Fruit fly (Drosophila melanogaster): ENCODE results near the gene SPH93.
A peak's percentile ranks its signal among the peaks of the same experiment; 100 is the strongest.

The SPH93 gene

dm6 chr2L:17472582-17473524 lies 17.1 kb upstream of the SPH93 start, which contains the start of gene BicD:
BicD (minus strand) TSS chr2L:17473215.
- TF ChIP-seq Crg-1 (GFP tag; optimal IDR thresholded peaks at IDR 0.05) (no peak), ovo (GFP tag; optimal IDR thresholded peaks at IDR 0.05) (peak; percentile 40), CG14711 (tag; optimal IDR thresholded peaks at IDR 0.05) (peak; percentile 6), CG12768 (GFP tag; optimal IDR thresholded peaks at IDR 0.05) (peak; percentile 54), CG7045 (GFP tag; optimal IDR thresholded peaks at IDR 0.05) (peak; percentile 4), tj (GFP tag; optimal IDR thresholded peaks at IDR 0.05) (peak; percentile 4), pad (GFP tag; optimal IDR thresholded peaks at IDR 0.05) (peak; percentile 37), Hr96 (GFP tag; optimal IDR thresholded peaks at IDR 0.05) (no peak), CG1620 (GFP tag; optimal IDR thresholded peaks at IDR 0.05) (no peak), Mnt (GFP tag; optimal IDR thresholded peaks at IDR 0.05) (no peak), CG5204 (GFP tag; optimal IDR thresholded peaks at IDR 0.05) (no peak), CG11617 (GFP tag; optimal IDR thresholded peaks at IDR 0.05) (peak; percentile 36), Clk (GFP tag; optimal IDR thresholded peaks at IDR 0.05) (no peak), CG7101 (tag; optimal IDR thresholded peaks at IDR 0.05) (no peak), cnc (optimal IDR thresholded peaks at IDR 0.05) (no peak), bab1 (GFP tag; optimal IDR thresholded peaks at IDR 0.05) (peak; percentile 38)

dm6 chr2L:17471524-17471923 lies 15.8 kb upstream of the SPH93 start, which contains the start of gene Sgt:
Sgt (plus strand) TSS chr2L:17471603.
- TF ChIP-seq cnc (optimal IDR thresholded peaks at IDR 0.05) (no peak), Clk (GFP tag; optimal IDR thresholded peaks at IDR 0.05) (no peak), kay (GFP tag; ENCODE audit: borderline replicate concordance) (no peak), Hr96 (GFP tag; optimal IDR thresholded peaks at IDR 0.05) (no peak), CG7045 (GFP tag; optimal IDR thresholded peaks at IDR 0.05) (no peak), Crg-1 (GFP tag; optimal IDR thresholded peaks at IDR 0.05) (no peak), cic (GFP tag; optimal IDR thresholded peaks at IDR 0.05) (no peak), bab1 (GFP tag; optimal IDR thresholded peaks at IDR 0.05) (no peak), CG14711 (tag; optimal IDR thresholded peaks at IDR 0.05) (no peak), CG11617 (GFP tag; optimal IDR thresholded peaks at IDR 0.05) (no peak), toe (GFP tag; optimal IDR thresholded peaks at IDR 0.05) (no peak), ovo (GFP tag; optimal IDR thresholded peaks at IDR 0.05) (no peak), CG33017 (tag; optimal IDR thresholded peaks at IDR 0.05) (no peak)

dm6 chr2L:17470630-17471029 lies 14.9 kb upstream of the SPH93 start:
- TF ChIP-seq Mnt (GFP tag; optimal IDR thresholded peaks at IDR 0.05) (no peak), toe (GFP tag; optimal IDR thresholded peaks at IDR 0.05) (no peak), CG33017 (tag; optimal IDR thresholded peaks at IDR 0.05) (no peak), tj (GFP tag; optimal IDR thresholded peaks at IDR 0.05) (no peak), kay (GFP tag; ENCODE audit: borderline replicate concordance) (no peak), CG1620 (GFP tag; optimal IDR thresholded peaks at IDR 0.05) (no peak), CG5204 (GFP tag; optimal IDR thresholded peaks at IDR 0.05) (no peak)

dm6 chr2L:17466950-17467349 lies 11.2 kb upstream of the SPH93 start:
- no peak for TF ChIP-seq Mnt (GFP tag; optimal IDR thresholded peaks at IDR 0.05)
- no peak for TF ChIP-seq Hr96 (GFP tag; optimal IDR thresholded peaks at IDR 0.05)
- TF ChIP-seq ovo (GFP tag; optimal IDR thresholded peaks at IDR 0.05): no peak
- no peak for TF ChIP-seq CG33017 (tag; optimal IDR thresholded peaks at IDR 0.05)

dm6 chr2L:17465915-17466677 lies 10.4 kb upstream of the SPH93 start:
- TF ChIP-seq CG1620 (GFP tag; optimal IDR thresholded peaks at IDR 0.05): no peak
- TF ChIP-seq CG5204 (GFP tag; optimal IDR thresholded peaks at IDR 0.05): no peak
- TF ChIP-seq toe (GFP tag; optimal IDR thresholded peaks at IDR 0.05): peak; percentile 21
- peak; percentile 30 for TF ChIP-seq kay (GFP tag; ENCODE audit: borderline replicate concordance)
- TF ChIP-seq CG7045 (GFP tag; optimal IDR thresholded peaks at IDR 0.05): peak; percentile 61
- TF ChIP-seq CG12768 (GFP tag; optimal IDR thresholded peaks at IDR 0.05): no peak
- TF ChIP-seq cnc (optimal IDR thresholded peaks at IDR 0.05): no peak
- TF ChIP-seq Hr96 (GFP tag; optimal IDR thresholded peaks at IDR 0.05): peak; percentile 37
- TF ChIP-seq CG7101 (tag; optimal IDR thresholded peaks at IDR 0.05): peak; percentile 23
- no peak for TF ChIP-seq CG33017 (tag; optimal IDR thresholded peaks at IDR 0.05)
- TF ChIP-seq Mnt (GFP tag; optimal IDR thresholded peaks at IDR 0.05): no peak

dm6 chr2L:17457944-17458343 lies 2.2 kb upstream of the SPH93 start, which contains the start of gene CG18563:
CG18563 (minus strand) TSS chr2L:17458044.
- no peak for TF ChIP-seq CG5204 (GFP tag; optimal IDR thresholded peaks at IDR 0.05)
- peak; percentile 70 for TF ChIP-seq kay (GFP tag; ENCODE audit: borderline replicate concordance)

All from whole organism, adult.